Fruit fly (Drosophila melanogaster) whole organism, adult: Measurements from ENCODE around the gene CG3213.

Source experiments
- CG11617 ChIP-seq: fragments of 200-800 bp; sonication (Bioruptor generic); optimal IDR thresholded peaks from 2 replicates; lab custom pipeline; 2017; ENCODE audit warnings: mild to moderate bottlenecking, missing biosample characterization, missing genetic modification reagents, missing genetic modification characterization
- CG33017 ChIP-seq: fragments of 200-800 bp; sonication (Bioruptor generic); optimal IDR thresholded peaks from 2 replicates; lab custom pipeline; 2018; ENCODE audit warnings: missing biosample characterization, mild to moderate bottlenecking, missing genetic modification characterization, moderate library complexity
- CG5204 ChIP-seq: fragments of 200-800 bp; sonication (Bioruptor generic); optimal IDR thresholded peaks from 2 replicates; lab custom pipeline; 2016; ENCODE audit warnings: missing biosample characterization, missing genetic modification characterization
- CG7045 ChIP-seq: fragments of 200-800 bp; sonication (Bioruptor generic); optimal IDR thresholded peaks from 2 replicates; lab custom pipeline; 2017; ENCODE audit warnings: missing biosample characterization, mild to moderate bottlenecking, missing genetic modification characterization
- Clk ChIP-seq: fragments of 200-800 bp; sonication (Bioruptor generic); optimal IDR thresholded peaks from 2 replicates; lab custom pipeline; 2017; ENCODE audit warnings: missing biosample characterization, missing genetic modification characterization
- Hr96 ChIP-seq: fragments of 200-800 bp; sonication (Bioruptor generic); optimal IDR thresholded peaks from 2 replicates; lab custom pipeline; 2016; ENCODE audit warnings: missing biosample characterization, missing genetic modification characterization
- Mnt ChIP-seq: fragments of 200-800 bp; sonication (Bioruptor generic); optimal IDR thresholded peaks from 2 replicates; lab custom pipeline; 2016; ENCODE audit warnings: missing biosample characterization, mild to moderate bottlenecking, missing genetic modification characterization
- cnc ChIP-seq, 2 experiments: fragments of >200 bp; optimal IDR thresholded peaks; 2 replicates each; lab custom pipeline; 2017
- kay ChIP-seq: fragments of 200-800 bp; sonication (Bioruptor generic); peaks from one replicate; lab custom pipeline; 2016; ENCODE audit warnings: missing biosample characterization, missing genetic modification characterization, borderline replicate concordance
- pad ChIP-seq: fragments of 200-800 bp; sonication (Bioruptor generic); optimal IDR thresholded peaks from 3 replicates; lab custom pipeline; 2017; ENCODE audit warnings: missing biosample characterization, missing genetic modification characterization, mild to moderate bottlenecking, moderate library complexity, missing genetic modification reagents

- no peak for TF ChIP-seq pad (GFP tag; lab: Kevin White, UChicago)
- TF ChIP-seq CG5204 (GFP tag; lab: Kevin White, UChicago) = no peak
- TF ChIP-seq Hr96 (GFP tag; lab: Kevin White, UChicago) = no peak
- no peak for TF ChIP-seq CG11617 (GFP tag; lab: Kevin White, UChicago)
- TF ChIP-seq Mnt (GFP tag; lab: Kevin White, UChicago) = no peak
- no peak for TF ChIP-seq CG33017 (tag; lab: Kevin White, UChicago)
- no peak for TF ChIP-seq CG7045 (GFP tag; lab: Kevin White, UChicago)
- no peak for TF ChIP-seq cnc (optimal IDR thresholded peaks at IDR 0.05; lab: Kevin White, UChicago)
- TF ChIP-seq Clk (GFP tag; lab: Kevin White, UChicago) = no peak
- TF ChIP-seq kay (GFP tag; lab: Kevin White, UChicago) = no peak
These were observed 33.9 kb downstream of the CG3213 start for dm6 chr2L:3485506-3485905.
